Worm (Caenorhabditis elegans) whole organism, early embryonic: ENCODE results near the gene pdi-1.

Source experiments
- F13C5.2 ChIP-seq: sonication (generic microtip); optimal IDR thresholded peaks from 2 replicates; lab custom pipeline; 2017; ENCODE audit warnings: mild to moderate bottlenecking, missing genetic modification characterization, inconsistent platforms, missing compliant biosample characterization
- aly-1 ChIP-seq: sonication (generic microtip); optimal IDR thresholded peaks from 2 replicates; lab custom pipeline; 2016; ENCODE audit warnings: missing genetic modification characterization, missing compliant biosample characterization
- ama-1 ChIP-seq: fragments of 150-350 bp; optimal IDR thresholded peaks from 2 replicates; lab custom pipeline; 2014
- ets-7 ChIP-seq: sonication (generic microtip); optimal IDR thresholded peaks from 2 replicates; lab custom pipeline; 2016; ENCODE audit warnings: missing genotype, missing genetic modification characterization, missing compliant biosample characterization
- hmbx-1 ChIP-seq: sonication (generic microtip); optimal IDR thresholded peaks from 2 replicates; lab custom pipeline; 2016; ENCODE audit warnings: mild to moderate bottlenecking, missing genetic modification characterization, missing compliant biosample characterization
- pes-1 ChIP-seq: fragments of 200-800 bp; sonication (Bioruptor generic); IDR thresholded peaks from 2 replicates; pipeline ENCODE4 v1.3.6; 2022; ENCODE audit warnings: missing genetic modification reagents, missing genetic modification characterization, missing compliant biosample characterization
- tbx-37 ChIP-seq: fragments of 200-800 bp; sonication (Bioruptor generic); conservative IDR thresholded peaks from 2 replicates; pipeline ENCODE4 v1.3.6; 2022; ENCODE audit warnings: missing genetic modification reagents, missing genetic modification characterization, missing compliant biosample characterization

ce11 chrIII:3650266-3650665 is 51.0 kb downstream of the pdi-1 start:
- no peak for TF ChIP-seq hmbx-1 (tag; lab: Kevin White, UChicago)
- no peak for TF ChIP-seq pes-1 (GFP tag; lab: Robert Waterston, UW)
- TF ChIP-seq aly-1 (tag; lab: Kevin White, UChicago) = no peak
- TF ChIP-seq ama-1 (lab: Kevin White, UChicago) = no peak
- no peak for TF ChIP-seq F13C5.2 (tag; lab: Kevin White, UChicago)
- no peak for TF ChIP-seq tbx-37 (GFP tag; lab: Robert Waterston, UW)
- TF ChIP-seq ets-7 (tag; lab: Kevin White, UChicago) = no peak
